Fruit fly (Drosophila melanogaster): ENCODE results near the gene CG1677.

The CG1677 gene

DNA sequence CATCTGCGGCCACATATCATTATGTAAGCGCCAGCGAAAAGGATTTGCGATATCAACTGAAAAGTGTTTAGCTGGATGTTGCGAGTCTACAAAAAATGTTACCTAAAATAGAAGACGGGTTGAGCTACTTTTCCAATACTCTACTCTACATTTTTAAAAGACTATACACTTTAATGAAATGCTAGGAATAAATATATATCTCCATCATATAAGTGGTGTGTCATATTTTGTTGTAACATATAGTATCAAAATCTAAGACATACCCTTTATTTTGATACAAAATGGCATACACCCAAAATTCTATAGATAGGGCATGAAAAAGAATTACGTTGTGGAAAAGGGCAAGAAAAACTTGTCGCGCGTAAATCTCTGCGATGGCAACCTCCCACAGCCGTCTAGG, 62.6 kb downstream of the CG1677 start (continued):
- TF ChIP-seq CG7987 (GFP tag; optimal IDR thresholded peaks at IDR 0.05) (no peak), Asciz (GFP tag; optimal IDR thresholded peaks at IDR 0.05) (no peak), CG11560 (tag; IDR thresholded peaks at IDR 0.05) (no peak), chm (GFP tag; IDR thresholded peaks at IDR 0.05) (no peak), salm (tag; optimal IDR thresholded peaks at IDR 0.05) (no peak), CG4282 (GFP tag; optimal IDR thresholded peaks at IDR 0.05) (no peak), sisA (GFP tag; IDR thresholded peaks at IDR 0.05) (no peak), ken (GFP tag; IDR thresholded peaks at IDR 0.05) (no peak), C15 (GFP tag; IDR thresholded peaks at IDR 0.05) (no peak), CG10274 (GFP tag; optimal IDR thresholded peaks at IDR 0.05) (no peak), CG8359 (GFP tag; optimal IDR thresholded peaks at IDR 0.05; ENCODE audit: borderline replicate concordance) (no peak), Dll (GFP tag; IDR thresholded peaks at IDR 0.05; ENCODE audit: partially characterized antibody) (no peak), CG14667 (GFP tag; IDR thresholded peaks at IDR 0.05) (no peak), dpn (GFP tag; optimal IDR thresholded peaks at IDR 0.05) (no peak), ci (GFP tag; IDR thresholded peaks at IDR 0.05) (no peak), GATAe (GFP tag; conservative IDR thresholded peaks at IDR 0.05) (no peak), Hr3 (GFP tag; optimal IDR thresholded peaks at IDR 0.05) (no peak), E2f2 (GFP tag; IDR thresholded peaks at IDR 0.05) (no peak; the same call in 1 of the 2 replicates), NFAT (GFP tag; IDR thresholded peaks at IDR 0.05) (no peak), scrt (GFP tag; optimal IDR thresholded peaks at IDR 0.05) (no peak), CG30020 (tag; optimal IDR thresholded peaks at IDR 0.05) (no peak), Fer3 (tag; optimal IDR thresholded peaks at IDR 0.05) (no peak)

DNA sequence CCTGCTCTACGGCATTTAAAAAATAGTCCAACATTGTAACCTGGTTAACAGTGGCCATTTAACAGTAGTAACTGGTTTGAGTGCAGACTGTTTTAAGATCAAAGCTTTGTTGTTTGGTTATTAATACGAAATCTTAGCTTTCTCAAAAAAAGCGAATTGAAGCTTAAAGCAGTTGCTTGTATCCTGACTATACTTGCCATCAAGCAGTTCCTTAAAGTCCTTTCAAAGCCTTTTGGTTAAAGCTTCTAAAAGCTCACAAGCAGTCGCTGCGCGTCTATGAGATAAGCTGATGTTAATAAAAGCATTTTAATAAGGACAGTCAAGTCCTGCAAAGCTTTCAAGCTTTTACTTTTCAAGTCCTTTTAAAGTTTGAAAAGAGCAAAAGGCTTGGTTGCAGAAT, 64.9 kb downstream of the CG1677 start:
- no peak for TF ChIP-seq Spps (tag; optimal IDR thresholded peaks at IDR 0.05)
- peak; percentile 94 for TF ChIP-seq CG31365 (tag; optimal IDR thresholded peaks at IDR 0.05)
- TF ChIP-seq bab2 (GFP tag; optimal IDR thresholded peaks at IDR 0.05), result no peak
- TF ChIP-seq CG2120 (GFP tag; optimal IDR thresholded peaks at IDR 0.05), result no peak
- TF ChIP-seq Ravus (GFP tag; IDR thresholded peaks at IDR 0.05), result no peak
- TF ChIP-seq CG14441 (GFP tag; IDR thresholded peaks at IDR 0.05), result no peak
- TF ChIP-seq HmgZ (tag; optimal IDR thresholded peaks at IDR 0.05), result no peak
- TF ChIP-seq CTCF (GFP tag; optimal IDR thresholded peaks at IDR 0.05), result peak; percentile 4
- no peak for TF ChIP-seq cad (GFP tag; optimal IDR thresholded peaks at IDR 0.05)
- peak; percentile 7 for TF ChIP-seq pita (GFP tag; optimal IDR thresholded peaks at IDR 0.05)
- TF ChIP-seq eve (GFP tag; optimal IDR thresholded peaks at IDR 0.05), result peak in 1 of 2 experiments; percentile 59
- no peak for TF ChIP-seq Six4 (GFP tag; optimal IDR thresholded peaks at IDR 0.05)

- no peak for TF ChIP-seq NfI (GFP tag; optimal IDR thresholded peaks at IDR 0.05)
- no peak for TF ChIP-seq ro (GFP tag; IDR thresholded peaks at IDR 0.05)
- TF ChIP-seq Drgx (GFP tag; IDR thresholded peaks at IDR 0.05), result no peak
- peak; percentile 71 for TF ChIP-seq sens (GFP tag)
- no peak for TF ChIP-seq Dfd (GFP tag; optimal IDR thresholded peaks at IDR 0.05)
- TF ChIP-seq CG13624 (GFP tag; optimal IDR thresholded peaks at IDR 0.05), result no peak
- TF ChIP-seq Lpt (GFP tag; optimal IDR thresholded peaks at IDR 0.05), result no peak
- TF ChIP-seq CG10462 (GFP tag; optimal IDR thresholded peaks at IDR 0.05), result no peak
- no peak for TF ChIP-seq nau (GFP tag; optimal IDR thresholded peaks at IDR 0.05)
- TF ChIP-seq cas (GFP tag; IDR thresholded peaks at IDR 0.05), result no peak
- TF ChIP-seq CG6654 (GFP tag; optimal IDR thresholded peaks at IDR 0.05), result peak; percentile 98
- no peak for TF ChIP-seq org-1 (GFP tag; optimal IDR thresholded peaks at IDR 0.05)
- peak; percentile 11 for TF ChIP-seq Xbp1 (GFP tag; optimal IDR thresholded peaks at IDR 0.05)
- no peak for TF ChIP-seq disco-r (GFP tag; optimal IDR thresholded peaks at IDR 0.05)
- TF ChIP-seq CG16863 (GFP tag; optimal IDR thresholded peaks at IDR 0.05), result no peak
- no peak for TF ChIP-seq Atf-2 (GFP tag; optimal IDR thresholded peaks at IDR 0.05)
- TF ChIP-seq bcd (GFP tag; optimal IDR thresholded peaks at IDR 0.05), result no peak
- TF ChIP-seq CG42726 (GFP tag; IDR thresholded peaks at IDR 0.05; ENCODE audit: partially characterized antibody), result no peak
- no peak for TF ChIP-seq Camta (GFP tag; optimal IDR thresholded peaks at IDR 0.05)
Observed at dm6 chrX:7339610-7340326, 65.8 kb downstream of the CG1677 start.

Measured in whole organism, embryonic.